Worm (Caenorhabditis elegans) whole organism, late embryonic: ENCODE measurements around the gene gpa-1.

Experiments
- K02D7.2 ChIP-seq: sonication (generic microtip); optimal IDR thresholded peaks from 2 replicates; lab custom pipeline; 2017; ENCODE audit warnings: mild to moderate bottlenecking, missing genetic modification characterization, missing compliant biosample characterization
- Y22D7AL.16 ChIP-seq: sonication (generic microtip); optimal IDR thresholded peaks from 2 replicates; lab custom pipeline; 2016; ENCODE audit warnings: missing genetic modification characterization, missing compliant biosample characterization
- ceh-18 ChIP-seq: sonication (generic microtip); optimal IDR thresholded peaks from 2 replicates; lab custom pipeline; 2016; ENCODE audit warnings: missing genetic modification characterization, missing compliant biosample characterization
- ceh-22 ChIP-seq: sonication (generic microtip); optimal IDR thresholded peaks from 2 replicates; lab custom pipeline; 2017; ENCODE audit warnings: missing biosample characterization, missing genetic modification characterization
- ceh-34 ChIP-seq: sonication (generic microtip); optimal IDR thresholded peaks from 2 replicates; lab custom pipeline; 2016; ENCODE audit warnings: mild to moderate bottlenecking, missing genetic modification characterization, missing compliant biosample characterization
- elt-2 ChIP-seq: sonication (generic microtip); optimal IDR thresholded peaks from 2 replicates; lab custom pipeline; 2016; ENCODE audit warnings: missing genetic modification reagents, missing genetic modification characterization, missing compliant biosample characterization
- lin-11 ChIP-seq: fragments of 200-800 bp; sonication (Bioruptor generic); optimal IDR thresholded peaks from 2 replicates; lab custom pipeline; 2018; ENCODE audit warnings: mild to moderate bottlenecking, missing genetic modification characterization, missing compliant biosample characterization
- mec-3 ChIP-seq: sonication (generic microtip); optimal IDR thresholded peaks from 2 replicates; lab custom pipeline; 2016; ENCODE audit warnings: borderline replicate concordance, missing genetic modification characterization, missing compliant biosample characterization
- nhr-11 ChIP-seq: fragments of 150-350 bp; optimal IDR thresholded peaks from 2 replicates; lab custom pipeline; 2014; ENCODE audit warnings: missing biosample characterization, missing genetic modification characterization
- pqm-1 ChIP-seq: sonication (generic microtip); optimal IDR thresholded peaks from 2 replicates; lab custom pipeline; 2016; ENCODE audit warnings: missing genetic modification characterization, missing compliant biosample characterization
- tbx-7 ChIP-seq: sonication (generic microtip); optimal IDR thresholded peaks from 2 replicates; lab custom pipeline; 2016; ENCODE audit warnings: missing genotype, missing genetic modification characterization, missing compliant biosample characterization
- ttx-3 ChIP-seq: sonication (generic microtip); optimal IDR thresholded peaks from 2 replicates; lab custom pipeline; 2016; ENCODE audit warnings: missing genetic modification reagents, missing genetic modification characterization, missing compliant biosample characterization
- unc-86 ChIP-seq: sonication (generic microtip); optimal IDR thresholded peaks from 2 replicates; lab custom pipeline; 2016; ENCODE audit warnings: missing genetic modification characterization, missing compliant biosample characterization
- ztf-16 ChIP-seq: sonication (generic microtip); optimal IDR thresholded peaks from 2 replicates; lab custom pipeline; 2017; ENCODE audit warnings: missing genetic modification characterization, missing compliant biosample characterization

gpa-1 gene

ce11 chrV:11124922-11125321 is 52.6 kb downstream of the gpa-1 start, which contains the start of gene C06H2.2:
C06H2.2 (plus strand) TSS chrV:11125222.
- no peak for TF ChIP-seq elt-2 (tag; lab: Kevin White, UChicago)
- no peak for TF ChIP-seq unc-86 (tag; lab: Kevin White, UChicago)
- TF ChIP-seq ceh-22 (tag; lab: Kevin White, UChicago): no peak
- TF ChIP-seq ztf-16 (tag; lab: Kevin White, UChicago): no peak
- no peak for TF ChIP-seq ttx-3 (tag; lab: Kevin White, UChicago)
- no peak for TF ChIP-seq K02D7.2
- no peak for TF ChIP-seq mec-3 (tag; lab: Kevin White, UChicago)
- TF ChIP-seq pqm-1 (tag; lab: Kevin White, UChicago): no peak
- no peak for TF ChIP-seq tbx-7 (tag; lab: Kevin White, UChicago)
- TF ChIP-seq ceh-18: no peak
- TF ChIP-seq nhr-11 (tag; lab: Kevin White, UChicago): no peak
- TF ChIP-seq Y22D7AL.16: no peak
- TF ChIP-seq ceh-34 (tag; lab: Kevin White, UChicago): no peak
- no peak for TF ChIP-seq lin-11 (tag; lab: Kevin White, UChicago)
- TF ChIP-seq, all 69 proteins: peak for 0
